Worm (Caenorhabditis elegans) whole organism, young adult: ENCODE measurements around the gene C17B7.8.

Experiments
- B0019.2 ChIP-seq: fragments of 200-800 bp; sonication (Bioruptor generic); conservative IDR thresholded peaks from 2 replicates; pipeline ENCODE4 v1.3.6; 2022; ENCODE audit warnings: missing genetic modification reagents, missing genetic modification characterization, missing compliant biosample characterization
- C06A6.2 ChIP-seq: fragments of 200-800 bp; sonication (Bioruptor generic); conservative IDR thresholded peaks from 2 replicates; pipeline ENCODE4 v1.3.6; 2022; ENCODE audit warnings: missing genetic modification characterization, missing compliant biosample characterization
- F52B5.7 ChIP-seq: sonication (generic microtip); optimal IDR thresholded peaks from 2 replicates; lab custom pipeline; 2016; ENCODE audit warnings: mild to moderate bottlenecking, missing genetic modification characterization, missing compliant biosample characterization
- ekl-4 ChIP-seq: fragments of 200-800 bp; sonication (Bioruptor generic); IDR thresholded peaks from 2 replicates; pipeline ENCODE4 v1.3.6; 2022; ENCODE audit warnings: missing genetic modification reagents, missing genetic modification characterization, missing compliant biosample characterization
- lin-35 ChIP-seq, 3 experiments: fragments of 150-350 bp in 2 of 3; sonication (generic microtip) in 1 of 3; optimal IDR thresholded peaks; 2 replicates each; lab custom pipeline; 2014 to 2018; ENCODE audit warnings: missing biosample characterization in 3 of 3, missing genetic modification characterization in 3 of 3, missing genetic modification reagents in 3 of 3
- madf-10 ChIP-seq: sonication (generic microtip); optimal IDR thresholded peaks from 2 replicates; lab custom pipeline; 2016; ENCODE audit warnings: mild to moderate bottlenecking, missing genetic modification characterization, missing compliant biosample characterization
- mxl-1 ChIP-seq: sonication (generic microtip); optimal IDR thresholded peaks from 2 replicates; lab custom pipeline; 2016; ENCODE audit warnings: missing genetic modification characterization, missing compliant biosample characterization
- sdz-38 ChIP-seq: sonication (generic microtip); optimal IDR thresholded peaks from 2 replicates; lab custom pipeline; 2016; ENCODE audit warnings: missing genotype, missing genetic modification characterization, missing compliant biosample characterization
- unc-62 ChIP-seq: fragments of 150-350 bp; optimal IDR thresholded peaks from 2 replicates; lab custom pipeline; 2014; ENCODE audit warnings: missing biosample characterization, missing genetic modification reagents, missing genetic modification characterization
- xnd-1 ChIP-seq: sonication (generic microtip); optimal IDR thresholded peaks from 2 replicates; lab custom pipeline; 2016; ENCODE audit warnings: missing genotype, missing genetic modification reagents, missing genetic modification characterization, missing compliant biosample characterization
- ztf-6 ChIP-seq: fragments of 200-800 bp; sonication (Bioruptor generic); IDR thresholded peaks from 2 replicates; pipeline ENCODE4 v1.3.6; 2022; ENCODE audit warnings: missing genetic modification reagents, missing genetic modification characterization, missing compliant biosample characterization

DNA sequence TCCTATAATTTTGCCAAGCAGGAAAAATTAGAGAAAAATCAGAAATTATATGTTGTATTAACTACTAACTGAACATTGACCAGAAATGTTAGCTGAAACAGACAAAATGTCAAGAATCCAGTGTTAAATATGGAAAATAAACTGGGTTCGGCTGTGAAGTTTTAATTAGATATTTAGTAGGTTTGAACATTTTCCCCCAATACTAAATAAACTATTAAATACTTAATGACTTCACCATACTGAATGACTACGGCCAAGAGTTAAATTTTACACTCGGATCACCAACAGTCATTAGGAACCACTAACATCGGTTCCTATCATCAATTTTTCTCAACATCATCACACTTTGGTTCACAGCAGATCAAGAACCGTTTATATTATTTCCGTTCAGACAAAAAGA lies 28.7 kb downstream of the C17B7.8 start:
- TF ChIP-seq madf-10 (tag; lab: Kevin White, UChicago) (no peak), B0019.2 (GFP tag; lab: Robert Waterston, UW) (no peak), ztf-6 (GFP tag; lab: Robert Waterston, UW) (no peak), sdz-38 (tag; lab: Kevin White, UChicago) (no peak), unc-62 (GFP tag; lab: Kevin White, UChicago) (no peak), mxl-1 (tag; lab: Kevin White, UChicago) (no peak), xnd-1 (tag; lab: Kevin White, UChicago) (no peak), ekl-4 (GFP tag; lab: Robert Waterston, UW) (no peak), C06A6.2 (GFP tag; lab: Robert Waterston, UW) (no peak), lin-35 (GFP tag; optimal IDR thresholded peaks at IDR 0.05; lab: Kevin White, UChicago) (no peak), F52B5.7 (tag; lab: Kevin White, UChicago) (no peak)
